Worm (Caenorhabditis elegans) whole organism, L4 larva: ENCODE results near the gene srbc-23.

ENCODE experiments used
- aly-2 ChIP-seq: sonication (generic microtip); optimal IDR thresholded peaks from 2 replicates; lab custom pipeline; 2018; ENCODE audit warnings: missing biosample characterization, missing genetic modification characterization
- dmd-9 ChIP-seq: fragments of 200-800 bp; sonication (Bioruptor generic); IDR thresholded peaks from 2 replicates; pipeline ENCODE4 v1.3.6; 2022; ENCODE audit warnings: missing genetic modification reagents, missing genetic modification characterization, missing compliant biosample characterization
- duxl-1 ChIP-seq: sonication (generic microtip); optimal IDR thresholded peaks from 2 replicates; lab custom pipeline; 2016; ENCODE audit warnings: mild to moderate bottlenecking, missing genetic modification characterization, moderate library complexity, missing compliant biosample characterization; ENCODE audit not compliant: poor library complexity
- lim-7 ChIP-seq: fragments of 200-800 bp; sonication (Bioruptor generic); IDR thresholded peaks from 2 replicates; pipeline ENCODE4 v1.3.6; 2022; ENCODE audit warnings: missing genetic modification characterization, missing compliant biosample characterization
- mdl-1 ChIP-seq, 2 experiments: fragments of 150-350 bp in 1 of 2; sonication (generic microtip) in 1 of 2; optimal IDR thresholded peaks; 2 replicates each; lab custom pipeline; 2014 to 2017; ENCODE audit warnings: missing biosample characterization in 2 of 2, missing genetic modification characterization in 2 of 2
- nhr-77 ChIP-seq: fragments of 150-350 bp; optimal IDR thresholded peaks from 2 replicates; lab custom pipeline; 2014; ENCODE audit warnings: missing biosample characterization, missing genetic modification characterization
- sdz-12 ChIP-seq: fragments of 200-800 bp; sonication (Bioruptor generic); optimal IDR thresholded peaks from 2 replicates; lab custom pipeline; 2018; ENCODE audit warnings: mild to moderate bottlenecking, missing genetic modification characterization, missing compliant biosample characterization
- skn-1 ChIP-seq: fragments of 150-350 bp; optimal IDR thresholded peaks from 2 replicates; lab custom pipeline; 2014; ENCODE audit warnings: missing biosample characterization, missing genetic modification characterization

Gene srbc-23

ce11 chrV:2204080-2204479, 50.7 kb downstream of the srbc-23 start, which contains the start of gene cyp-33C12:
cyp-33C12 (minus strand) TSS chrV:2204400.
- TF ChIP-seq dmd-9 (GFP tag; lab: Robert Waterston, UW) = no peak
- no peak for TF ChIP-seq duxl-1 (tag; lab: Kevin White, UChicago)
- no peak for TF ChIP-seq mdl-1 (tag; optimal IDR thresholded peaks at IDR 0.05; lab: Kevin White, UChicago)
- no peak for TF ChIP-seq sdz-12 (GFP tag; lab: Kevin White, UChicago)
- no peak for TF ChIP-seq nhr-77 (tag; lab: Kevin White, UChicago)
- no peak for TF ChIP-seq lim-7 (GFP tag; lab: Robert Waterston, UW)
- no peak for TF ChIP-seq aly-2 (tag; lab: Kevin White, UChicago)
- TF ChIP-seq skn-1 (tag; lab: Kevin White, UChicago) = no peak
